Fruit fly (Drosophila melanogaster) whole organism, embryonic: ENCODE data around the gene gro.
A peak's percentile ranks its signal among the peaks of the same experiment; 100 is the strongest.

ENCODE experiments used
- Atf3 ChIP-seq: fragments of 200-800 bp; sonication (Bioruptor generic); optimal IDR thresholded peaks from 3 replicates; lab custom pipeline; 2016; ENCODE audit warnings: missing biosample characterization, missing genetic modification characterization
- CG1024 ChIP-seq: fragments of 200-800 bp; sonication (Bioruptor generic); IDR thresholded peaks from 2 replicates; pipeline ENCODE4 v1.3.6; 2022; ENCODE audit warnings: missing biosample characterization, missing genetic modification characterization
- CG10959 ChIP-seq: fragments of 200-800 bp; sonication (Bioruptor generic); IDR thresholded peaks from 2 replicates; pipeline ENCODE4 v1.3.6; 2022; ENCODE audit warnings: missing biosample characterization, missing genetic modification characterization
- CG12071 ChIP-seq: fragments of 200-800 bp; sonication (Bioruptor generic); optimal IDR thresholded peaks from 3 replicates; lab custom pipeline; 2018; ENCODE audit warnings: missing biosample characterization, mild to moderate bottlenecking, missing genetic modification characterization
- CG13775 ChIP-seq: fragments of 200-800 bp; sonication (Bioruptor generic); optimal IDR thresholded peaks from 3 replicates; lab custom pipeline; 2017; ENCODE audit warnings: missing biosample characterization, mild to moderate bottlenecking, missing genetic modification characterization
- CG15073 ChIP-seq: fragments of 200-800 bp; sonication (Bioruptor generic); optimal IDR thresholded peaks from 2 replicates; lab custom pipeline; 2016; ENCODE audit warnings: missing biosample characterization, missing genetic modification characterization
- CG15269 ChIP-seq: fragments of 200-800 bp; sonication (Bioruptor generic); optimal IDR thresholded peaks from 2 replicates; lab custom pipeline; 2018; ENCODE audit warnings: missing biosample characterization, mild to moderate bottlenecking, missing genetic modification characterization, moderate library complexity
- CG1529 ChIP-seq: fragments of 200-800 bp; sonication (Bioruptor generic); optimal IDR thresholded peaks from 3 replicates; lab custom pipeline; 2018; ENCODE audit warnings: missing biosample characterization, missing genetic modification characterization
- CG15696 ChIP-seq: fragments of 200-800 bp; sonication (Bioruptor generic); optimal IDR thresholded peaks from 2 replicates; lab custom pipeline; 2019; ENCODE audit warnings: missing biosample characterization, mild to moderate bottlenecking, missing genetic modification characterization, moderate library complexity
- CG1647 ChIP-seq: fragments of 200-800 bp; sonication (Bioruptor generic); optimal IDR thresholded peaks from 3 replicates; lab custom pipeline; 2016; ENCODE audit warnings: missing biosample characterization, missing genetic modification characterization
- CG17359 ChIP-seq: fragments of 200-800 bp; sonication (Bioruptor generic); optimal IDR thresholded peaks from 3 replicates; lab custom pipeline; 2018; ENCODE audit warnings: missing biosample characterization, mild to moderate bottlenecking, missing genetic modification characterization, moderate library complexity
- CG17385 ChIP-seq: fragments of 200-800 bp; sonication (Bioruptor generic); optimal IDR thresholded peaks from 3 replicates; lab custom pipeline; 2018; ENCODE audit warnings: missing biosample characterization, mild to moderate bottlenecking, missing genetic modification characterization
- CG2129 ChIP-seq: fragments of 200-800 bp; sonication (Bioruptor generic); IDR thresholded peaks from 2 replicates; pipeline ENCODE4 v1.3.6; 2022; ENCODE audit warnings: missing biosample characterization, missing genetic modification characterization; ENCODE audit not compliant: partially characterized antibody
- CG2875 ChIP-seq: fragments of 200-800 bp; sonication (Bioruptor generic); optimal IDR thresholded peaks from 2 replicates; lab custom pipeline; 2017; ENCODE audit warnings: missing biosample characterization, mild to moderate bottlenecking, missing genetic modification characterization, missing genetic modification reagents
- CG3281 ChIP-seq: fragments of 200-800 bp; sonication (Bioruptor generic); optimal IDR thresholded peaks from 3 replicates; lab custom pipeline; 2017; ENCODE audit warnings: missing biosample characterization, mild to moderate bottlenecking, missing genetic modification characterization
- CG4360 ChIP-seq: fragments of 200-800 bp; sonication (Bioruptor generic); IDR thresholded peaks from 2 replicates; pipeline ENCODE4 v1.3.6; 2022; ENCODE audit warnings: missing biosample characterization, missing genetic modification characterization
- CG6683 ChIP-seq: fragments of 200-800 bp; sonication (Bioruptor generic); optimal IDR thresholded peaks from 2 replicates; lab custom pipeline; 2017; ENCODE audit warnings: missing biosample characterization, mild to moderate bottlenecking, missing genetic modification characterization, missing genetic modification reagents
- CG8478 ChIP-seq: fragments of >200 bp; optimal IDR thresholded peaks from 2 replicates; lab custom pipeline; 2018
- CG8765 ChIP-seq: fragments of 200-800 bp; sonication (Bioruptor generic); IDR thresholded peaks from 2 replicates; pipeline ENCODE4 v1.3.6; 2022; ENCODE audit warnings: missing biosample characterization, missing genetic modification characterization
- CG9215 ChIP-seq: fragments of 200-800 bp; sonication (Bioruptor generic); IDR thresholded peaks from 2 replicates; pipeline ENCODE4 v1.3.6; 2022; ENCODE audit warnings: missing biosample characterization, missing genetic modification characterization
- CG9727 ChIP-seq: fragments of 200-800 bp; sonication (Bioruptor generic); optimal IDR thresholded peaks from 3 replicates; lab custom pipeline; 2017; ENCODE audit warnings: missing biosample characterization, mild to moderate bottlenecking, missing genetic modification characterization
- Drgx ChIP-seq: fragments of 200-800 bp; sonication (Bioruptor generic); IDR thresholded peaks from 2 replicates; pipeline ENCODE4 v1.3.6; 2022; ENCODE audit warnings: missing biosample characterization, missing genetic modification characterization
- Ets65A ChIP-seq: fragments of 200-800 bp; sonication (Bioruptor generic); peaks from one replicate; lab custom pipeline; 2016; ENCODE audit warnings: missing biosample characterization, missing genetic modification characterization
- H2.0 ChIP-seq: fragments of 200-800 bp; sonication (Bioruptor generic); IDR thresholded peaks from 2 replicates; pipeline ENCODE4 v1.3.6; 2022; ENCODE audit warnings: missing biosample characterization, missing genetic modification characterization
- HHEX ChIP-seq: fragments of 200-800 bp; sonication (Bioruptor generic); optimal IDR thresholded peaks from 3 replicates; lab custom pipeline; 2017; ENCODE audit warnings: missing biosample characterization, mild to moderate bottlenecking, missing genetic modification characterization, missing genetic modification reagents
- Hmr ChIP-seq: fragments of 200-800 bp; sonication (Bioruptor generic); optimal IDR thresholded peaks from 3 replicates; lab custom pipeline; 2017; ENCODE audit warnings: mild to moderate bottlenecking, missing biosample characterization, missing genetic modification reagents, missing genetic modification characterization
- Hr3 ChIP-seq: fragments of 200-800 bp; sonication (Bioruptor generic); optimal IDR thresholded peaks from 3 replicates; lab custom pipeline; 2016; ENCODE audit warnings: missing biosample characterization, missing genetic modification characterization
- Jarid2 ChIP-seq: fragments of 200-800 bp; sonication (Bioruptor generic); optimal IDR thresholded peaks from 3 replicates; lab custom pipeline; 2017; ENCODE audit warnings: mild to moderate bottlenecking, missing biosample characterization, missing genetic modification reagents, missing genetic modification characterization
- Lim3 ChIP-seq: fragments of 200-800 bp; sonication (Bioruptor generic); IDR thresholded peaks from 2 replicates; pipeline ENCODE4 v1.3.6; 2022; ENCODE audit warnings: missing biosample characterization, missing genetic modification characterization
- MBD-R2 ChIP-seq: fragments of 200-800 bp; sonication (Bioruptor generic); IDR thresholded peaks from 2 replicates; pipeline ENCODE4 v1.3.6; 2022; ENCODE audit warnings: missing biosample characterization, missing genetic modification characterization
- Opbp ChIP-seq: fragments of 200-800 bp; sonication (Bioruptor generic); IDR thresholded peaks from 3 replicates; pipeline ENCODE4 v1.3.6; 2022; ENCODE audit warnings: missing biosample characterization, missing genetic modification characterization; ENCODE audit not compliant: partially characterized antibody
- TFAM ChIP-seq: fragments of 200-800 bp; sonication (Bioruptor generic); optimal IDR thresholded peaks from 2 replicates; lab custom pipeline; 2017; ENCODE audit warnings: missing biosample characterization, missing genetic modification characterization, inconsistent platforms
- Xrp1 ChIP-seq: fragments of 200-800 bp; sonication (Bioruptor generic); IDR thresholded peaks from 2 replicates; pipeline ENCODE4 v1.3.6; 2022; ENCODE audit warnings: missing biosample characterization, missing genetic modification characterization
- YL-1 ChIP-seq: fragments of 200-800 bp; sonication (Bioruptor generic); optimal IDR thresholded peaks from 3 replicates; lab custom pipeline; 2017; ENCODE audit warnings: missing biosample characterization, mild to moderate bottlenecking, missing genetic modification characterization
- chm ChIP-seq: fragments of 200-800 bp; sonication (Bioruptor generic); IDR thresholded peaks from 2 replicates; pipeline ENCODE4 v1.3.6; 2022; ENCODE audit warnings: missing biosample characterization, missing genetic modification characterization
- crol ChIP-seq: fragments of 200-800 bp; sonication (Bioruptor generic); IDR thresholded peaks from 2 replicates; pipeline ENCODE4 v1.3.6; 2022; ENCODE audit warnings: missing biosample characterization, missing genetic modification characterization
- cwo ChIP-seq: fragments of 200-800 bp; sonication (Bioruptor generic); optimal IDR thresholded peaks from 3 replicates; lab custom pipeline; 2017; ENCODE audit warnings: missing biosample characterization, missing genetic modification characterization, mild to moderate bottlenecking, moderate library complexity, missing genetic modification reagents
- dan ChIP-seq: fragments of 200-800 bp; sonication (Bioruptor generic); IDR thresholded peaks from 2 replicates; pipeline ENCODE4 v1.3.6; 2022; ENCODE audit warnings: missing biosample characterization, missing genetic modification characterization
- ewg ChIP-seq: fragments of 200-800 bp; sonication (Bioruptor generic); optimal IDR thresholded peaks from 3 replicates; lab custom pipeline; 2017; ENCODE audit warnings: mild to moderate bottlenecking, missing biosample characterization, missing genetic modification reagents, missing genetic modification characterization
- eyg ChIP-seq: fragments of 200-800 bp; sonication (Bioruptor generic); optimal IDR thresholded peaks from 3 replicates; lab custom pipeline; 2016; ENCODE audit warnings: missing biosample characterization, missing genetic modification characterization
- gt ChIP-seq: fragments of 200-800 bp; sonication (Bioruptor generic); IDR thresholded peaks from 2 replicates; pipeline ENCODE4 v1.3.6; 2022; ENCODE audit warnings: missing biosample characterization, missing genetic modification characterization
- kah ChIP-seq: fragments of 200-800 bp; sonication (Bioruptor generic); optimal IDR thresholded peaks from 2 replicates; lab custom pipeline; 2018; ENCODE audit warnings: missing biosample characterization, mild to moderate bottlenecking, missing genetic modification characterization
- nerfin-1 ChIP-seq: fragments of 200-800 bp; sonication (Bioruptor generic); optimal IDR thresholded peaks from 3 replicates; lab custom pipeline; 2019; ENCODE audit warnings: missing biosample characterization, mild to moderate bottlenecking, missing genetic modification characterization, moderate library complexity
- otp ChIP-seq: fragments of 200-800 bp; sonication (Bioruptor generic); IDR thresholded peaks from 3 replicates; pipeline ENCODE4, ENCODE4 v1.3.6; 2022; ENCODE audit warnings: missing biosample characterization, missing genetic modification characterization
- pho ChIP-seq: fragments of 200-800 bp; sonication (Bioruptor generic); optimal IDR thresholded peaks from 2 replicates; lab custom pipeline; 2016; ENCODE audit warnings: missing biosample characterization, missing genetic modification characterization
- scrt ChIP-seq: fragments of 200-800 bp; sonication (Bioruptor generic); optimal IDR thresholded peaks from 2 replicates; lab custom pipeline; 2018; ENCODE audit warnings: missing biosample characterization, mild to moderate bottlenecking, missing genetic modification characterization, moderate library complexity
- sim ChIP-seq: fragments of 200-800 bp; sonication (Bioruptor generic); IDR thresholded peaks from 2 replicates; pipeline ENCODE4 v1.3.6; 2022; ENCODE audit warnings: missing biosample characterization, missing genetic modification characterization
- sisA ChIP-seq: fragments of 200-800 bp; sonication (Bioruptor generic); IDR thresholded peaks from 2 replicates; pipeline ENCODE4 v1.3.6; 2022; ENCODE audit warnings: missing biosample characterization, missing genetic modification characterization
- sob ChIP-seq: fragments of 200-800 bp; sonication (Bioruptor generic); IDR thresholded peaks from 2 replicates; pipeline ENCODE4 v1.3.6; 2022; ENCODE audit warnings: missing biosample characterization, missing genetic modification characterization
- tin ChIP-seq: fragments of 200-800 bp; sonication (Bioruptor generic); optimal IDR thresholded peaks from 3 replicates; lab custom pipeline; 2016; ENCODE audit warnings: missing biosample characterization, missing genetic modification characterization
- wdn ChIP-seq: fragments of 200-800 bp; sonication (Bioruptor generic); IDR thresholded peaks from 2 replicates; pipeline ENCODE4 v1.3.6; 2022; ENCODE audit warnings: missing biosample characterization, missing genetic modification characterization

gro gene

dm6 chr3R:26055214-26055632 lies 13.7 kb downstream of the gro start, which contains the start of gene Cmpk (continued):
- peak; percentile 69 for TF ChIP-seq sob (GFP tag; lab: Robert Waterston, UW)
- TF ChIP-seq Drgx (GFP tag; lab: Robert Waterston, UW) = no peak
- TF ChIP-seq CG9727 (GFP tag; lab: Kevin White, UChicago) = peak; percentile 75
- peak; percentile 67 for TF ChIP-seq Jarid2 (GFP tag; lab: Kevin White, UChicago)
- peak; percentile 68 for TF ChIP-seq CG6683 (GFP tag; lab: Kevin White, UChicago)
- peak; percentile 86 for TF ChIP-seq Ets65A (GFP tag; lab: Kevin White, UChicago)
- TF ChIP-seq pho (GFP tag; lab: Kevin White, UChicago) = no peak
- no peak for TF ChIP-seq Xrp1 (GFP tag; lab: Robert Waterston, UW)
- peak; percentile 40 for TF ChIP-seq Hr3 (GFP tag; lab: Kevin White, UChicago)
- TF ChIP-seq otp (GFP tag; lab: Robert Waterston, UW) = peak; percentile 26; the same call in 1 of the 3 replicates
- TF ChIP-seq CG2875 (GFP tag; lab: Kevin White, UChicago) = peak; percentile 74
- TF ChIP-seq scrt (GFP tag; lab: Kevin White, UChicago) = peak; percentile 71
- 0 out of 2 replicates have a peak, but pooled peaks have one; percentile 10 for TF ChIP-seq CG10959
- peak; percentile 84 for TF ChIP-seq CG3281 (GFP tag; lab: Kevin White, UChicago)
- TF ChIP-seq wdn (GFP tag; lab: Robert Waterston, UW) = no peak
- TF ChIP-seq eyg (GFP tag; lab: Kevin White, UChicago) = peak; percentile 43
- TF ChIP-seq CG17359 (tag; lab: Kevin White, UChicago) = peak; percentile 64
- TF ChIP-seq chm = peak; percentile 77
- TF ChIP-seq sim = peak; percentile 52; the same call in 1 of the 2 replicates
- TF ChIP-seq sisA (GFP tag; lab: Robert Waterston, UW) = 0 out of 2 replicates have a peak, but pooled peaks have one; percentile 4
- TF ChIP-seq CG4360 = 0 out of 2 replicates have a peak, but pooled peaks have one; percentile 35
- TF ChIP-seq HHEX (GFP tag; lab: Kevin White, UChicago) = peak; percentile 54
- TF ChIP-seq CG13775 (GFP tag; lab: Kevin White, UChicago) = peak; percentile 70
- peak; percentile 67 for TF ChIP-seq Atf3 (GFP tag; lab: Kevin White, UChicago)
- peak; percentile 96 for TF ChIP-seq ewg (GFP tag; lab: Kevin White, UChicago)
- TF ChIP-seq CG1529 (GFP tag; lab: Kevin White, UChicago) = peak; percentile 46
- TF ChIP-seq nerfin-1 (tag; lab: Kevin White, UChicago) = peak; percentile 69
- TF ChIP-seq Hmr (GFP tag; lab: Kevin White, UChicago) = peak; percentile 91
- peak; percentile 60 for TF ChIP-seq CG1647 (GFP tag; lab: Kevin White, UChicago)
- TF ChIP-seq H2.0 = peak; percentile 49; the same call in 1 of the 2 replicates
- TF ChIP-seq CG8765 (GFP tag; lab: Robert Waterston, UW) = no peak
- TF ChIP-seq TFAM (GFP tag; lab: Kevin White, UChicago) = peak; percentile 28
- peak; percentile 82 for TF ChIP-seq MBD-R2 (GFP tag; lab: Robert Waterston, UW)
- TF ChIP-seq CG9215 (GFP tag; lab: Robert Waterston, UW) = no peak
- TF ChIP-seq crol (GFP tag; lab: Robert Waterston, UW) = 0 out of 2 replicates have a peak, but pooled peaks have one; percentile 27
- TF ChIP-seq CG8478 (lab: Kevin White, UChicago) = no peak
- TF ChIP-seq CG1024 (GFP tag; lab: Robert Waterston, UW) = peak; percentile 47
- TF ChIP-seq tin (GFP tag; lab: Kevin White, UChicago) = peak; percentile 53
- peak; percentile 54 for TF ChIP-seq gt (GFP tag; lab: Robert Waterston, UW)
- no peak for TF ChIP-seq cwo (GFP tag; lab: Kevin White, UChicago)
- TF ChIP-seq CG15269 (tag; lab: Kevin White, UChicago) = peak; percentile 68
- TF ChIP-seq CG15696 = peak; percentile 19
- peak; percentile 76 for TF ChIP-seq YL-1 (GFP tag; lab: Kevin White, UChicago)
- TF ChIP-seq CG12071 (GFP tag; lab: Kevin White, UChicago) = no peak
- TF ChIP-seq CG17385 = peak; percentile 80
- no peak for TF ChIP-seq CG2129
- TF ChIP-seq Lim3 (GFP tag; lab: Robert Waterston, UW) = no peak
- TF ChIP-seq CG15073 (GFP tag; lab: Kevin White, UChicago) = no peak
- peak; percentile 54 for TF ChIP-seq kah (GFP tag; lab: Kevin White, UChicago)
- TF ChIP-seq Opbp = 0 out of 3 replicates have a peak, but pooled peaks have one; percentile 33
- TF ChIP-seq dan (GFP tag; lab: Robert Waterston, UW) = no peak
